Fruit fly (Drosophila melanogaster): ENCODE results near the gene CG9525.

Gene CG9525

dm6 chr2L:8951184-8951934 is 10.8 kb downstream of the CG9525 start, which contains the start of gene C1GalTA:
Gene C1GalTA (minus strand): TSS chr2L:8951216.
- peak; percentile 98 for TF ChIP-seq CG7045 (GFP tag; optimal IDR thresholded peaks at IDR 0.05)
- TF ChIP-seq CG14711 (tag; optimal IDR thresholded peaks at IDR 0.05) = peak; percentile 97
- peak; percentile 48 for TF ChIP-seq toe (GFP tag; optimal IDR thresholded peaks at IDR 0.05)
- peak; percentile 88 for TF ChIP-seq Clk (GFP tag; optimal IDR thresholded peaks at IDR 0.05)
- TF ChIP-seq CG12768 (GFP tag; optimal IDR thresholded peaks at IDR 0.05) = peak; percentile 98
- peak; percentile 64 for TF ChIP-seq Hr96 (GFP tag; optimal IDR thresholded peaks at IDR 0.05)
- TF ChIP-seq bab1 (GFP tag; optimal IDR thresholded peaks at IDR 0.05) = peak; percentile 99
- TF ChIP-seq CG5204 (GFP tag; optimal IDR thresholded peaks at IDR 0.05) = peak; percentile 72
- TF ChIP-seq cnc (optimal IDR thresholded peaks at IDR 0.05) = no peak
- TF ChIP-seq cic (GFP tag; optimal IDR thresholded peaks at IDR 0.05) = peak; percentile 91
- TF ChIP-seq tj (GFP tag; optimal IDR thresholded peaks at IDR 0.05) = peak; percentile 84
- peak; percentile 67 for TF ChIP-seq kay (GFP tag; ENCODE audit: borderline replicate concordance)
- peak; percentile 89 for TF ChIP-seq pad (GFP tag; optimal IDR thresholded peaks at IDR 0.05)
- peak; percentile 35 for TF ChIP-seq CG1620 (GFP tag; optimal IDR thresholded peaks at IDR 0.05)
- TF ChIP-seq Crg-1 (GFP tag; optimal IDR thresholded peaks at IDR 0.05) = peak; percentile 90
- peak; percentile 99 for TF ChIP-seq CG33017 (tag; optimal IDR thresholded peaks at IDR 0.05)
- peak; percentile 99 for TF ChIP-seq CG7101 (tag; optimal IDR thresholded peaks at IDR 0.05)
- peak; percentile 74 for TF ChIP-seq ovo (GFP tag; optimal IDR thresholded peaks at IDR 0.05)
- peak; percentile 66 for TF ChIP-seq Mnt (GFP tag; optimal IDR thresholded peaks at IDR 0.05)
- peak; percentile 99 for TF ChIP-seq CG11617 (GFP tag; optimal IDR thresholded peaks at IDR 0.05)

DNA sequence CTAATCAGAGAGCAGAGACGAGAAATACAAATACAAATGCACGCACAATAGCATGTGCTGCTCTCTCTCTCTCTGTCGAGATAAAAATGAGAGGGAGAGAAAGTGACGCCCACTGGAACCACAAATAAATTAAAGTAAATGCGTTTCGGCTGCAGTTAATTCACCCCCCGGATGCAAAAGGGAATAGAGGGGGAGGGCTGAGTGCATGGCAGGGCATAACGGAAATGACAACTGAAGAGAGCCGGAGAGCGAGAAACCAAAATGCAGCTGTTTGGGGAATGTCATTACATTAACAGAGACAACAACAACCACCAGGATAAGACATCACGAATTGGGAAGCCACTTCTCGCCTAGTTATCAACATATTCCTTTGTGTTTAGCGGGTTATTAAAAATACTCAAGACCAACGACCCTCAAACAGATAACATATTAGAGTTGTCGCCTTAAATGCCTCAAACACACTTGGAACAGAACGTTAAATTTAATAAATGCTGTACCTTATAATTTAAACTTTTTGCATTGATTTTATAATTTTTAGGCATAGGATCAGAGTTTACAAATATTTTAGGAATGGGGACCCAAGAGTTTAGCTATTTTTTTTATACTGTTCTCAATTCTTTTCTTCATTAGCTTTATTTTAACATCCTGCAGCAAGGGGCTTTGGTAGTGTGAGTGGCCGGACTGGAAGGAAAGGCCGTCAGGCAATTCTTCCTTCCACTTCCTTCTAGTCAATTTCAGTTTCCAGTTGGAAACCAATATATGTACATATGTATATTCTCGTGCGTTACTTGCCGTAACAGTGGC is 12.0 kb downstream of the CG9525 start:
- TF ChIP-seq pad (GFP tag; optimal IDR thresholded peaks at IDR 0.05) = peak; percentile 77
- TF ChIP-seq CG33017 (tag; optimal IDR thresholded peaks at IDR 0.05) = no peak
- no peak for TF ChIP-seq Crg-1 (GFP tag; optimal IDR thresholded peaks at IDR 0.05)
- no peak for TF ChIP-seq CG5204 (GFP tag; optimal IDR thresholded peaks at IDR 0.05)
- TF ChIP-seq CG7101 (tag; optimal IDR thresholded peaks at IDR 0.05) = no peak
- no peak for TF ChIP-seq cnc (optimal IDR thresholded peaks at IDR 0.05)
- no peak for TF ChIP-seq Hr96 (GFP tag; optimal IDR thresholded peaks at IDR 0.05)
- peak; percentile 22 for TF ChIP-seq CG12768 (GFP tag; optimal IDR thresholded peaks at IDR 0.05)
- TF ChIP-seq bab1 (GFP tag; optimal IDR thresholded peaks at IDR 0.05) = no peak
- peak; percentile 66 for TF ChIP-seq ovo (GFP tag; optimal IDR thresholded peaks at IDR 0.05)
- TF ChIP-seq Mnt (GFP tag; optimal IDR thresholded peaks at IDR 0.05) = peak; percentile 60
- peak; percentile 6 for TF ChIP-seq CG11617 (GFP tag; optimal IDR thresholded peaks at IDR 0.05)
- peak; percentile 77 for TF ChIP-seq cic (GFP tag; optimal IDR thresholded peaks at IDR 0.05)

- no peak for TF ChIP-seq Hr96 (GFP tag; optimal IDR thresholded peaks at IDR 0.05)
- TF ChIP-seq cic (GFP tag; optimal IDR thresholded peaks at IDR 0.05) = no peak
- TF ChIP-seq CG7045 (GFP tag; optimal IDR thresholded peaks at IDR 0.05) = no peak
- no peak for TF ChIP-seq CG33017 (tag; optimal IDR thresholded peaks at IDR 0.05)
- TF ChIP-seq CG12768 (GFP tag; optimal IDR thresholded peaks at IDR 0.05) = no peak
- TF ChIP-seq bab1 (GFP tag; optimal IDR thresholded peaks at IDR 0.05) = no peak
- no peak for TF ChIP-seq cnc (optimal IDR thresholded peaks at IDR 0.05)
- no peak for TF ChIP-seq pad (GFP tag; optimal IDR thresholded peaks at IDR 0.05)
- no peak for TF ChIP-seq Clk (GFP tag; optimal IDR thresholded peaks at IDR 0.05)
- TF ChIP-seq toe (GFP tag; optimal IDR thresholded peaks at IDR 0.05) = no peak
- TF ChIP-seq ovo (GFP tag; optimal IDR thresholded peaks at IDR 0.05) = no peak
- no peak for TF ChIP-seq CG7101 (tag; optimal IDR thresholded peaks at IDR 0.05)
- TF ChIP-seq tj (GFP tag; optimal IDR thresholded peaks at IDR 0.05) = no peak
These were observed 13.5 kb downstream of the CG9525 start for dm6 chr2L:8948650-8949049.

DNA sequence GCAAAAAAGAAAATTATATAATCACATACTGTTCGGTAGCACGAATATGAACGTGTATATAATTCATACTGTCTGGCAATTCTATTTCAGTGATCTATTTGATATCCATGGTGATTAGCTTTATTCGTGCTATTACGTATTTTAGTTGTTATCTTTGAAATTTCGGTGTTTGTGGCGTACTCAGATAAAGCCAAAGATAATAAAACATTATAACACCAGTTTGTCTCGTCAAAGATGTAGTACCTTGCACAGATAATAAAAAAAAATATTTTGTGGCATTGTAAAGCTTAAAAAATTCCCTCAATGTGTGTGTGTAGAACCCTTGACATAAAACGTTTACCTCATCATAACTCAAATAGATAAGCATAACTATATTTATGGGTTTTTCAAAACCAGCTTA is 14.2 kb downstream of the CG9525 start:
- TF ChIP-seq Clk (GFP tag; optimal IDR thresholded peaks at IDR 0.05) (no peak), cnc (optimal IDR thresholded peaks at IDR 0.05) (no peak), kay (GFP tag; ENCODE audit: borderline replicate concordance) (peak; percentile 8), toe (GFP tag; optimal IDR thresholded peaks at IDR 0.05) (no peak), CG1620 (GFP tag; optimal IDR thresholded peaks at IDR 0.05) (no peak), Mnt (GFP tag; optimal IDR thresholded peaks at IDR 0.05) (no peak)

DNA sequence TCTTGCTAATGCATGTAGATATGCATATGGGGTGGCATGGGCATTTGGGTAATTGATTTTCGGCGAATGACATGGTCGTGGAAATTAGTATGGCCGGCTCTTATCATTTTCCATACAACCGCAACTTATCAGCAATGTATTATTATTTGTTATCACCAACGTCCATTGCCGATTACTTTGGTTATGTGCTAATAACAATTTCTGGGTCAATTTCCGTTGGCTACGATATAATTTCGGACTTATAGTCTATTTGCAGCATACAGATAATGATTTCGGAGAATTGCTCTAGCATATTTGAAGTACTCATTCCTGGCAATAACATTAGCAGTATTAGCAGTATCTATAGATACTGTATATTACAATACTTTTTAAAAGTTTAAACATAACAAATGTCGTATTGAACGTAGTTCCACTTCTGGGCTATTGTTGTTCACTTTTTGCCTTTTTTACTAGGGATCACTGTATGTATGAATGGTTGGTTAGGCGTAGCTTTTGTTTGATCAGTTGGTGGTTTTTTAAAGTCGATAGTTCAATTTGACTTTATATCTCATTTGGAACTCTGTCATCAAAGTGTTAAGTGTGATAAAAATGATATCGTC is 15.3 kb downstream of the CG9525 start, which contains the start of gene CG46397:
CG46397 (plus strand) TSS at position 549 of the 599 bp plus-strand sequence.
- no peak for TF ChIP-seq kay (GFP tag; ENCODE audit: borderline replicate concordance)
- no peak for TF ChIP-seq CG1620 (GFP tag; optimal IDR thresholded peaks at IDR 0.05)
- no peak for TF ChIP-seq CG14711 (tag; optimal IDR thresholded peaks at IDR 0.05)
- TF ChIP-seq tj (GFP tag; optimal IDR thresholded peaks at IDR 0.05) = no peak
- no peak for TF ChIP-seq CG7045 (GFP tag; optimal IDR thresholded peaks at IDR 0.05)
- TF ChIP-seq Hr96 (GFP tag; optimal IDR thresholded peaks at IDR 0.05) = no peak
- no peak for TF ChIP-seq CG12768 (GFP tag; optimal IDR thresholded peaks at IDR 0.05)
- TF ChIP-seq bab1 (GFP tag; optimal IDR thresholded peaks at IDR 0.05) = no peak
- TF ChIP-seq toe (GFP tag; optimal IDR thresholded peaks at IDR 0.05) = no peak
- no peak for TF ChIP-seq Mnt (GFP tag; optimal IDR thresholded peaks at IDR 0.05)
- TF ChIP-seq ovo (GFP tag; optimal IDR thresholded peaks at IDR 0.05) = no peak
- no peak for TF ChIP-seq cic (GFP tag; optimal IDR thresholded peaks at IDR 0.05)
- no peak for TF ChIP-seq CG5204 (GFP tag; optimal IDR thresholded peaks at IDR 0.05)
- no peak for TF ChIP-seq Crg-1 (GFP tag; optimal IDR thresholded peaks at IDR 0.05)
- no peak for TF ChIP-seq Clk (GFP tag; optimal IDR thresholded peaks at IDR 0.05)
- TF ChIP-seq pad (GFP tag; optimal IDR thresholded peaks at IDR 0.05) = no peak
- no peak for TF ChIP-seq CG33017 (tag; optimal IDR thresholded peaks at IDR 0.05)
